Fruit fly (Drosophila melanogaster): ENCODE data around the gene CG4452.

DNA sequence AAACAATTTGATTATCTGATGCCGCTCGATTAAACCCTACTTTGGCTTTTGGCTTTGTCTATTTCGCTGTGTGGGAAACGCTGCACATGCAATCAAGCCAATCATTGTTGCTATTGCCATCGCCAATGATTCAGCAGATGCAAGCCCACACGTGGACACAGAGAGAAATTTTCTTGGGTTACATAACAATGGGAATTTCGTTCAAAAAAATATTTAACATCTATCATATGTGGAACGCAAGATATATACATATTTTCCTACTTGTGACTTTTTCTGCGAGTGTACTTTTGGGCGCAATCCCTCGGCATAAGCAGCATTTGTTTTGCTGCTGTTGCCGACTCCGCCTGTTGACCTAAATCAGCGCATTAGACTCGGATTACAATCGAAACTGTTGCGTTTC is 52.2 kb downstream of the CG4452 start:
- no peak for TF ChIP-seq Myc (optimal IDR thresholded peaks at IDR 0.05)
- TF ChIP-seq ttk (optimal IDR thresholded peaks at IDR 0.05): no peak
- TF ChIP-seq Sin3A (optimal IDR thresholded peaks at IDR 0.05): no peak
- no peak for TF ChIP-seq h (optimal IDR thresholded peaks at IDR 0.05)
- no peak for TF ChIP-seq psq (optimal IDR thresholded peaks at IDR 0.05)
- TF ChIP-seq insv (optimal IDR thresholded peaks at IDR 0.05): no peak

All from Kc167 (cell line).